Fruit fly (Drosophila melanogaster): Measurements from ENCODE around the gene hng2.

dm6 chr3R:8846154-8846648 is 40.1 kb downstream of the hng2 start:
- TF ChIP-seq psq (optimal IDR thresholded peaks at IDR 0.05): peak; percentile 59
- TF ChIP-seq insv (optimal IDR thresholded peaks at IDR 0.05): no peak
- TF ChIP-seq h (optimal IDR thresholded peaks at IDR 0.05): no peak
- no peak for TF ChIP-seq Myc (optimal IDR thresholded peaks at IDR 0.05)
- no peak for TF ChIP-seq ttk (optimal IDR thresholded peaks at IDR 0.05)

All from Kc167 (cell line).